Worm (Caenorhabditis elegans) whole organism, L4/young adult: ENCODE data around the gene C14E2.6.

ENCODE experiments used
- W03F9.2 ChIP-seq: fragments of 150-350 bp; optimal IDR thresholded peaks from 2 replicates; lab custom pipeline; 2014; ENCODE audit warnings: missing biosample characterization, missing genetic modification characterization
- dao-5 ChIP-seq: sonication (generic microtip); optimal IDR thresholded peaks from 2 replicates; lab custom pipeline; 2016; ENCODE audit warnings: missing genotype, missing genetic modification characterization, moderate library complexity, missing compliant biosample characterization
- him-1 ChIP-seq: sonication (generic microtip); optimal IDR thresholded peaks from 2 replicates; lab custom pipeline; 2016; ENCODE audit warnings: missing genotype, missing genetic modification reagents, missing genetic modification characterization, missing compliant biosample characterization

C14E2.6 gene

DNA sequence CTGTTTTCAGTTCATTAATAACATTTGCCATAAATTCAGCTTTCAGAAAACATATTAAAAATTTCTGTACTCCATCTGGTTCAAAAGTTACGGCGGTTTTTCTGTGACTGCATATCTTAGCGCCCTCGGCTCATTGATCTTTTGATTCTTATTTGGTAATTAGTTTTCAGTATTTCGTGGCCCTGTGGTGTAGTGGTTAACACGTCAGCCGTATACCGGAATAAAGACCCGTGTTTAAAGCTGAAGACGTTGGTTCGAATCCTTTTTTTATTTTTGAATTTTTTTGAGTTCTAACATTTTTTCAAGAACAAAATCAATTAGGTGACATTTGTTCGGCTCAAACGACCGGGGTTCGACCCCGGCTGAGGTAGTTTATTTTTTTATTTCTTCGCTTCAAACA, 638 bp upstream of the C14E2.6 start:
- TF ChIP-seq him-1 (tag; lab: Kevin White, UChicago) (no peak), dao-5 (no peak), W03F9.2 (no peak)

DNA sequence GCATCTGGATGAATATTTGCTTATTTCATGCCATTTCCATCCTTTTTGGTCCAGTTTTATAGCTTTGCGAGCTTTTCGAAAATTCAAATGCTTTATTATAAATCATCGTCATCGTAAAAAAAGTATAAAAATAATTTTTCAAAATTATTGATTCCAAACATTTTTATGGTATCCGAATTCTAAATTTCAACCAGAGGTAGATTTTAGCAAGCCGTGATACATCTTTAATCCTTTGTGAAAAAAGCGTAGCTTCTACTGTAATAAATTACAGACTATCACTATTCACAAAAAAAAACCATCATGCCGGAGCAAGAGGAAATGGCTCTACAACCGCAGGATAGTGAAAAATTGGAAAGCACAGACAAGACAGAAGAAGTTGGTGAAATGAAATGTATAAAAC, 3.7 kb downstream of the C14E2.6 start, which contains the start of gene C14E2.1:
C14E2.1 (plus strand) TSS at position 301 of the 400 bp plus-strand sequence.
- TF ChIP-seq dao-5 (no peak), him-1 (tag; lab: Kevin White, UChicago) (no peak), W03F9.2 (no peak)

DNA sequence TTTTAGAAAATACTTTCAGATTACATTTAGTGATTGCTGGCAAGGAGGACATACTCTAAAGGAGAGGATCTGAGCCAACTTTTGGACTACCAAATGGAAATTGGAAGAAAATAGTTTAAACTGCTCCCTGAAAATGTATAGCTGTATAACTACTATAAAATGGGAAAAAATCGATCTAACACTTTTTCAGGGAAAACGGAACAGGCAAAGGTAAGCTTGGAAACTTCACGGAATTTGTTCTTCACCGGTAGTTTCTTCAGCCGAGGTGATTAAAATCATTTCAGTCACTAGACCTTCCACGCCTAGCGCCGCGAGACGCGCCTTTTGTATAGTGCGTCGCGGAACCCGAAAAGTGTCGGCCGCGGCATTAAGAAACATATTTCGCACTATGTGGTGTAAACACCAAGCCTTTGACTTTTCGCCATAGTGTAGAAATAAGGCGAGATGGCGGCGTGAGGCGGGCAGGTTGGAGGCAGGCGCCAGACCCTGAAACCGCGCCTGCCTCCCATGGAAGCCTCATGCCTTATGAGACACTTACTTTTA, 4.5 kb downstream of the C14E2.6 start, which contains the start of gene C14E2.5:
C14E2.5 (minus strand) TSS at position 51 of the 543 bp plus-strand sequence.
- TF ChIP-seq him-1 (tag; lab: Kevin White, UChicago): no peak
- TF ChIP-seq dao-5: no peak
- TF ChIP-seq W03F9.2: no peak

DNA sequence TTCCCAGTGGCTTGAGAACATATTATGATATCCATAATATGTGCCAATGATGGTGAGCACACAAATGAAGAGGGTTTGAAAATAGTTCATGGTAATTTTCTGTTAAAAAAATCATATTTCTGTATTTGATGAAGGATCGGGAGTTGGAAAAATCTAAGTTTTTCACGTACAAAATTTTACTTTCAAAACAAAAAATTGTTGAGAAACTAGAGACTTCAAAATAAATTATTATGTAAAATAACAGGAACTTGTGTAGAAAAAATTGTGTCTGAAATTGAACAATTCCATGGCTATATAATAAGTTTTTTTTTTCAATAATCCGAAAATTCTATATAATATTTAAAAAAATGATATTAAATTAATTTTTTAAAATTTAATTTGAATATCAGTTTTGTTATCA, 8.6 kb downstream of the C14E2.6 start, which contains the start of gene C14E2.4:
C14E2.4 (minus strand) TSS at position 101 of the 400 bp plus-strand sequence.
- TF ChIP-seq W03F9.2 (no peak), dao-5 (no peak), him-1 (tag; lab: Kevin White, UChicago) (no peak)

DNA sequence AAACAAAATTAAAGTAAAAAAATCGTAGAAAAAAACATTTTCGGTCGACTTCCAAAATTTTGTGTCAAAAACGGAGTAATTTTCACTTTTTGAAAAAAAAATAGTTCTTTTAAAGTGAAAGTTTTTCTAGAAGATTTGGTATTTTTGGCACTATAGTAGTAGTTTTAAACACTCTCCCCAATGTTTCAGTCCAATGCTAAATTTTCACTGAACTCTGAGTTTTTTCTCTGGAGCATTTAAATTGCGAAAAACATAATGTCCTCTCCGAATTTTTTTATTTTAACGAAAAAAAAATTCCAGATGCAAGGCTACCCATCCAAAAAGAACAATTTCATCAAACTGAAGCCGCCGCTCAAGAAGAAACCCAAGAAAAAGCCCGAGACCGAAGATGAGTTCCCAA, 13.7 kb downstream of the C14E2.6 start, which contains the start of gene C14E2.7:
C14E2.7 (plus strand) TSS at position 301 of the 400 bp plus-strand sequence.
- no peak for TF ChIP-seq dao-5
- no peak for TF ChIP-seq him-1 (tag; lab: Kevin White, UChicago)
- TF ChIP-seq W03F9.2: no peak

DNA sequence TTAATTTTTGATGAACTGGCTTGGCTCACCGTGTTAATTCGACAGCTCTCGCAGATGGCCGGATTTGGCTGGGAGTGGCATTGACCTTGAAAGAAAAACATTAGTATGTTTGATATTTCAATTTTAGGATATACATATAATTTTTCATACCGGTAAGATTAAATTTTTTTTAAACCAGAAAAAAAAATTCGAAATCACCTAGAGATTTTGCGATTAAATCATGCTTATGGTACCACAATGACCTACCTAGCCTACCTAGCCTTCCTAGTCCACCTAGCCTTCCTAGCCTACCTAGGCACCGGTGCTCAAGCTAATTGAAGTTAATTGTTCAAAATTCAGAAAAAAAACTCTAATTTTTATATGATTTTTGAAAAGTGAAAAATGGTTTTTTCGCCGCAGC, 18.4 kb downstream of the C14E2.6 start, which contains the start of gene C14E2.3:
C14E2.3 (minus strand) TSS at position 101 of the 400 bp plus-strand sequence.
- TF ChIP-seq him-1 (tag; lab: Kevin White, UChicago) (no peak), dao-5 (no peak), W03F9.2 (no peak)

DNA sequence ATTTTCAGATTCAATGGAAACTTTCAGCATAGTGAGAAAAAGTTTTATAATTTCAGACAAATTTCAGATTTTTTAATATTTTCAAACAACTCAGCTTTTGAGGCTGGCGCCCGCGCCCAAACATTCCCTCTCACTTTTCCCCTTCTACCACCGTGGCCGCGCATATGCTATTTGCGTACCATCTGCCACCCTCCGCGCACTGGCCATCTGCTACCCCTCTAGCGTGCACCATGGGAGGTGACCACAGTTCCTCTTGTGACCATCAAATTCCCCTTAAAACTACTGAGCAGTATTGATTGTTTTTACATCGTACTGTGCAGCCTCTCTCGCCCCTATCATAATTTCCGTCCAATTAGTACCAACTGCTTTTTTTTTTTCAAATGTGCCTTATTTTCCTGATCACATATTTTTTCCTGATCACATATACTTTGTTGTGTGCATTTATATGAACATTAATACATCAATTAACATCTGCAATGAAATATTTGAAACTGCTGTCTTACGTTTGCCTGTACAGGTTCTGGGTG, 28.8 kb downstream of the C14E2.6 start, which contains the start of gene C14E2.11:
C14E2.11 (plus strand) TSS at position 477 of the 527 bp plus-strand sequence.
- TF ChIP-seq dao-5 (no peak), him-1 (tag; lab: Kevin White, UChicago) (no peak), W03F9.2 (no peak)

DNA sequence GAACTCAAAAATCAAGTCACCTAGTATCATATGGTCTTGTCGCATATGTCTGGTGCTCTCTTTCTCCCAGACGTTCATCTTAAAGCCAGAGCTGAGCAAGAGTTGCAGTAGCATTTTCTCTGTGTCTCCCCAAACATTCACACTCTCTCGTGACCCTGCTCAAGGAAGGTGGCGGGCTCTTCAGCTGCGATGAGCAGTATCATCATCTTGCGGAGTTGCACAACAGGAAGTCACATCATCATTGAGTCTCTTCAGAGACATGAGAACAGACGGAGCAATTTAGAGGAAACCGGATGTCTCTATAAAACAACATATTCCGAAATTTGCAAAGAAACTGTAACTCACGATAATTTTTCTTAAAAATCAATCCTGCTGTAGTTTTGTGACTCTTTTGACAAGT, 31.3 kb downstream of the C14E2.6 start:
- no peak for TF ChIP-seq dao-5
- no peak for TF ChIP-seq him-1 (tag; lab: Kevin White, UChicago)
- TF ChIP-seq W03F9.2: no peak

DNA sequence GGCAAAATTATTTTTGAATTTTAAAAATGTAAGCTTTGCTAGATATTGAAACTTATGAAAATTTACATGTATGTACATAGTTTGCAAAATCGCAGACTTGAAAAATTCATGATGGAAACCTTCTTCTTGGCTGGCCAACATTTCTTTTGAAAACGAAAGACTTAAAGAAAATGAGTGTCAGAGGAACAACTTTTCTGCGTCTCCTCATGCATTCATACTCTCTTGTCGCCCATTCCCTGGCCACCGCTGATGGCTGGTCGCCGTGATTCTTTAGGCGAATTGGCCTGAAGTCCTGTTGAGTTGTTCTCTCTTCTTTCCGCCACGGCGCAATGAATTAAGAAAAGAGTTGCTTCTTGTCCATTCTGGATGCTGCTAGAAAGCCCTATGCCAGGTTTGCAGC, 33.8 kb downstream of the C14E2.6 start:
- TF ChIP-seq dao-5 (no peak), W03F9.2 (no peak), him-1 (tag; lab: Kevin White, UChicago) (no peak)

DNA sequence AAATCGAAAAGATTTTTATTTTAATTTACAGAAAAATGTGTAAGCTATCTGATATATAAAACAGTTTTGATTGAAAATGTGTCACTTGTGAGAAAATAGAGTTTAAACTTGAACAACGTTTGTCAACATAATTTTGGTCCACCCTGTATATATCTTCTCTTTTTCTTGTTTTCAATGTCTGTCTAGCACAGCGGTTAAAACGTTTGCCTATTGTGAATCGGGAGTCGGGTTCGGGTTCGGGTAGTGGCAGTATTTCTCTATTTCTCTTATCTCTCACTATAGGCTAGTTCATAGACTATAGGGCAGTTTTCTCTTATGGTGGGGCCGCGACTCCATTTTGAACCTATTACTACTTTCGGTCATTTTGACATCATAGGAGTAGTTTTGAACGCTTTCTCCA, 38.7 kb downstream of the C14E2.6 start:
- TF ChIP-seq W03F9.2: no peak
- no peak for TF ChIP-seq him-1 (tag; lab: Kevin White, UChicago)
- no peak for TF ChIP-seq dao-5

DNA sequence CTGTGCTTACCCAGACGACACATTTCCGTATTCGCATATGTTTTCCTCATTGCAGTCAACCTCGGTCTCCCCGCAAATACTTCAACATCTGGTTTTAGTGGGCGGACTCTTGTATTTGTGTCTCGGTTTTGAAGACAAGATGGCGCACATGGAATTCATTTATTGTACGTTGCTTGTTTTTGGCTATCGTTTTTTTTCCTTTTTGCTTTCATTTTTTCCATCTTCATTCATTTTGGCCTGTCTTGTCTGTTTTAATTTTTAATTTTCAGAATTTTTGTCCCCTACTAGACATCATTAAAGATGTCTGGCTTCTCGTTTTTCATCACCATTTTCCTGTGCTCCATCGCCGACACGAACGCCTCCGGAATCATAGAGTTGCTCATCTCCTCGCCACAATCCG, 43.2 kb downstream of the C14E2.6 start, which contains the start of gene arg-1:
arg-1 (plus strand) TSS at position 301 of the 400 bp plus-strand sequence.
- TF ChIP-seq dao-5 (no peak), W03F9.2 (no peak), him-1 (tag; lab: Kevin White, UChicago) (no peak)

DNA sequence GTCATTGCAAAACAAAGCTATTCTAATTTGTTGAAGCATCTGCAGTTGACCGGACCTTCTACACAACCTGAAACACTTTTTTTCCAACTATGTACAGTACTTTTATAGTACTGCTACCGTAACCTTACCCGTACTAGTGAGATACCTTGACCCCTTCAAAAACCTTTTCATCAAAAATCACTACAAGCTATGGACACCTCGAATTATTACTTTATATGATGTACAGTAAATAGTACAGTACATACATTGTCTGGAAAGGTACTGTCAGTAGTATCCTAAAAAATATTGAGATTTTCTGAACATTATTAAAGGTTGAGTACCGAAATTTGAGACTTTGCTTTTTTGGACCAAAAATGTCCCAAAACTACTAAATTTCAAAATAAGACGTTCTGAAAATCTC, 44.1 kb downstream of the C14E2.6 start:
- TF ChIP-seq dao-5 (no peak), him-1 (tag; lab: Kevin White, UChicago) (no peak), W03F9.2 (no peak)

DNA sequence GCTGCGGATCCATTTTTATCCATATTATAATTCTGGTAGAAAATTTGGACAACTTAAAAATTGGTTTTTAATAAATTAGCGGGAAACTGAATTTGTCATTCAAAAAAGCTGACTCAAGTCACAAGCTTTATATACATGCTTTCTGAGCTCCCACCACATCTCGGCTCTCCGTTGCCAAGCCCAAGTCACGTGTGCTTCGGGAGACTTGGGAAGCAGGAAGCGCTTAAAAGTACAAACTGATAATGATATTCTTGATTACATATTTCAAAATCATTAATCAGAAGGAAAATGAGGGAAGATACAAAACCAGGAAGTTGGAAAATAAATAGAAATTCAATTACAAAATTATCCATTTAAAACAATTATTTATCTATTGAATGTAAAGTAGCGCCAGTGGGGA, 51.8 kb downstream of the C14E2.6 start, which contains the start of gene elc-2:
elc-2 (minus strand) TSS at position 101 of the 400 bp plus-strand sequence.
- TF ChIP-seq dao-5 (no peak), W03F9.2 (no peak), him-1 (tag; lab: Kevin White, UChicago) (no peak)
